Worm (Caenorhabditis elegans): ENCODE measurements around the gene F59B10.4.

ce11 chrII:10548778-10549671, 30.1 kb upstream of the F59B10.4 start:
- TF ChIP-seq R02D3.7 (tag; optimal IDR thresholded peaks at IDR 0.05): peak; percentile 62
- peak; percentile 68 for TF ChIP-seq ceh-28 (tag; optimal IDR thresholded peaks at IDR 0.05)
- TF ChIP-seq nhr-43 (tag; optimal IDR thresholded peaks at IDR 0.05; ENCODE audit: poor library complexity, severe bottlenecking): peak; percentile 80
- TF ChIP-seq pqm-1 (tag; optimal IDR thresholded peaks at IDR 0.05): peak; percentile 63
- no peak for TF ChIP-seq nhr-76 (tag; optimal IDR thresholded peaks at IDR 0.05)
- TF ChIP-seq nhr-237 (tag; optimal IDR thresholded peaks at IDR 0.05): no peak
- no peak for TF ChIP-seq ztf-11 (tag; optimal IDR thresholded peaks at IDR 0.05)
- TF ChIP-seq aly-2 (tag; optimal IDR thresholded peaks at IDR 0.05): no peak
- TF ChIP-seq elt-2 (tag; optimal IDR thresholded peaks at IDR 0.05): peak; percentile 62
- peak; percentile 84 for TF ChIP-seq nhr-11 (tag; optimal IDR thresholded peaks at IDR 0.05)
- peak; percentile 61 for TF ChIP-seq unc-62 (GFP tag; optimal IDR thresholded peaks at IDR 0.05)
